Worm (Caenorhabditis elegans) whole organism, late embryonic: ENCODE measurements around the gene pbo-6.

Source experiments
- C08G9.2 ChIP-seq: sonication (generic microtip); optimal IDR thresholded peaks from 2 replicates; lab custom pipeline; 2016; ENCODE audit warnings: mild to moderate bottlenecking, missing genetic modification characterization, moderate library complexity, missing compliant biosample characterization
- C38D4.7 ChIP-seq: fragments of 200-800 bp; sonication (Bioruptor generic); optimal IDR thresholded peaks from 2 replicates; lab custom pipeline; 2018; ENCODE audit warnings: mild to moderate bottlenecking, missing genetic modification characterization, moderate library complexity, missing compliant biosample characterization
- Y22D7AL.16 ChIP-seq: sonication (generic microtip); optimal IDR thresholded peaks from 2 replicates; lab custom pipeline; 2016; ENCODE audit warnings: missing genetic modification characterization, missing compliant biosample characterization
- ahr-1 ChIP-seq: sonication (generic microtip); optimal IDR thresholded peaks from 2 replicates; lab custom pipeline; 2016; ENCODE audit warnings: missing genetic modification characterization, missing compliant biosample characterization
- ceh-19 ChIP-seq: fragments of 200-800 bp; sonication (Bioruptor generic); optimal IDR thresholded peaks from 2 replicates; lab custom pipeline; 2018; ENCODE audit warnings: mild to moderate bottlenecking, missing genetic modification characterization, missing compliant biosample characterization
- ceh-22 ChIP-seq: sonication (generic microtip); optimal IDR thresholded peaks from 2 replicates; lab custom pipeline; 2017; ENCODE audit warnings: missing biosample characterization, missing genetic modification characterization
- ceh-31 ChIP-seq: sonication (generic microtip); optimal IDR thresholded peaks from 2 replicates; lab custom pipeline; 2016; ENCODE audit warnings: missing genetic modification characterization, missing compliant biosample characterization
- ceh-34 ChIP-seq: sonication (generic microtip); optimal IDR thresholded peaks from 2 replicates; lab custom pipeline; 2016; ENCODE audit warnings: mild to moderate bottlenecking, missing genetic modification characterization, missing compliant biosample characterization
- ceh-48 ChIP-seq: sonication (generic microtip); optimal IDR thresholded peaks from 2 replicates; lab custom pipeline; 2016; ENCODE audit warnings: missing genetic modification characterization, inconsistent platforms, missing compliant biosample characterization
- che-1 ChIP-seq: sonication (generic microtip); optimal IDR thresholded peaks from 2 replicates; lab custom pipeline; 2016; ENCODE audit warnings: mild to moderate bottlenecking, missing genetic modification characterization, missing compliant biosample characterization
- dmd-4 ChIP-seq: sonication (generic microtip); optimal IDR thresholded peaks from 2 replicates; lab custom pipeline; 2016; ENCODE audit warnings: borderline replicate concordance, missing genetic modification characterization, missing compliant biosample characterization
- dve-1 ChIP-seq: sonication (generic microtip); optimal IDR thresholded peaks from 2 replicates; lab custom pipeline; 2017; ENCODE audit warnings: antibody characterized with exemption, mild to moderate bottlenecking, missing genetic modification characterization, missing compliant biosample characterization
- elt-2 ChIP-seq: sonication (generic microtip); optimal IDR thresholded peaks from 2 replicates; lab custom pipeline; 2016; ENCODE audit warnings: missing genetic modification reagents, missing genetic modification characterization, missing compliant biosample characterization
- fax-1 ChIP-seq: sonication (generic microtip); optimal IDR thresholded peaks from 2 replicates; lab custom pipeline; 2016; ENCODE audit warnings: missing genotype, missing genetic modification characterization, missing compliant biosample characterization
- gmeb-2 ChIP-seq: sonication (generic microtip); optimal IDR thresholded peaks from 2 replicates; lab custom pipeline; 2016; ENCODE audit warnings: missing genetic modification characterization, inconsistent platforms, missing compliant biosample characterization
- hlh-6 ChIP-seq: sonication (generic microtip); optimal IDR thresholded peaks from 2 replicates; lab custom pipeline; 2016; ENCODE audit warnings: missing genotype, missing genetic modification characterization, missing compliant biosample characterization
- hlh-8 ChIP-seq: sonication (generic microtip); optimal IDR thresholded peaks from 2 replicates; lab custom pipeline; 2016; ENCODE audit warnings: missing genotype, missing genetic modification characterization, missing compliant biosample characterization
- madf-2 ChIP-seq: sonication (generic microtip); optimal IDR thresholded peaks from 2 replicates; lab custom pipeline; 2017; ENCODE audit warnings: missing genetic modification characterization, missing compliant biosample characterization
- nfya-1 ChIP-seq: sonication (generic microtip); optimal IDR thresholded peaks from 2 replicates; lab custom pipeline; 2017; ENCODE audit warnings: missing genetic modification characterization, mild to moderate bottlenecking, missing compliant biosample characterization, antibody characterized with exemption, moderate library complexity
- nhr-11 ChIP-seq: fragments of 150-350 bp; optimal IDR thresholded peaks from 2 replicates; lab custom pipeline; 2014; ENCODE audit warnings: missing biosample characterization, missing genetic modification characterization
- npax-4 ChIP-seq: sonication (generic microtip); optimal IDR thresholded peaks from 2 replicates; lab custom pipeline; 2016; ENCODE audit warnings: missing genetic modification characterization, missing compliant biosample characterization
- odd-2 ChIP-seq: sonication (generic microtip); optimal IDR thresholded peaks from 2 replicates; lab custom pipeline; 2017; ENCODE audit warnings: antibody characterized with exemption, mild to moderate bottlenecking, missing genetic modification characterization, missing compliant biosample characterization
- pag-3 ChIP-seq: sonication (generic microtip); optimal IDR thresholded peaks from 2 replicates; lab custom pipeline; 2016; ENCODE audit warnings: missing compliant biosample characterization, missing genetic modification characterization, borderline replicate concordance
- pat-9 ChIP-seq: fragments of 200-800 bp; sonication (Bioruptor generic); optimal IDR thresholded peaks from 2 replicates; lab custom pipeline; 2018; ENCODE audit warnings: mild to moderate bottlenecking, missing genetic modification characterization, moderate library complexity, missing compliant biosample characterization
- pha-2 ChIP-seq: sonication (generic microtip); optimal IDR thresholded peaks from 2 replicates; lab custom pipeline; 2017; ENCODE audit warnings: mild to moderate bottlenecking, missing genetic modification characterization, missing compliant biosample characterization
- pha-4 ChIP-seq: fragments of 150-350 bp; optimal IDR thresholded peaks from 2 replicates; lab custom pipeline; 2018; ENCODE audit warnings: missing biosample characterization, missing genetic modification reagents, missing genetic modification characterization
- ref-2 ChIP-seq: sonication (generic microtip); optimal IDR thresholded peaks from 2 replicates; lab custom pipeline; 2016; ENCODE audit warnings: missing genetic modification characterization, missing compliant biosample characterization
- sox-4 ChIP-seq: sonication (generic microtip); optimal IDR thresholded peaks from 2 replicates; lab custom pipeline; 2017; ENCODE audit warnings: mild to moderate bottlenecking, missing genetic modification characterization, inconsistent platforms, missing compliant biosample characterization
- syd-9 ChIP-seq: sonication (generic microtip); optimal IDR thresholded peaks from 2 replicates; lab custom pipeline; 2016; ENCODE audit warnings: mild to moderate bottlenecking, missing genetic modification characterization, moderate library complexity, missing compliant biosample characterization
- unc-42 ChIP-seq: sonication (generic microtip); optimal IDR thresholded peaks from 2 replicates; lab custom pipeline; 2016; ENCODE audit warnings: missing genotype, missing genetic modification characterization, missing compliant biosample characterization

pbo-6 gene

ce11 chrX:17464801-17465200 is 36.0 kb downstream of the pbo-6 start, which contains the start of gene slc-17.1:
slc-17.1 (minus strand) TSS chrX:17464901.
- no peak for TF ChIP-seq C38D4.7 (GFP tag; lab: Kevin White, UChicago)
- no peak for TF ChIP-seq ahr-1 (tag; lab: Kevin White, UChicago)
- peak; percentile 84 for TF ChIP-seq ceh-48 (tag; lab: Kevin White, UChicago)
- no peak for TF ChIP-seq ceh-31
- TF ChIP-seq hlh-8 (tag; lab: Kevin White, UChicago): no peak
- TF ChIP-seq hlh-6 (tag; lab: Kevin White, UChicago): no peak
- peak; percentile 37 for TF ChIP-seq ref-2
- TF ChIP-seq, all 69 proteins: peak for 2

DNA sequence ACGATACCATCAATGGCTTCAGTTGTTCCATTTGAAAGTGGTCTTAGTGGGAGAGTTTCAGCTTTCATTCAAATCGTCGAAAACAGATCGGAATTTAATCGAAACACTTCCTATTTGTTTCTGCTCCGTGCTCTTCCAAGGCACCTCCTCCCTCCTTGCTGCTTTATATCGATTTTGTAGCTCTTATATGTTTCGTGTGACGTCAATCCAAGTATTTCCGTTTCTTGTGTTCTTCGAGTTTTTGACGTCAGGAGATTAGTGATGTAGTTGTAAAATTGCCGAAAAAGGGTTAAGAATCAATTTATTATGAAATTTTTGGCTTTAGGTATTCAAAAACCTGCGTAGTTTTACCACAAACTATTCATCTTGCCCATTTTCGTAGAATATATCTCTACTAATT is 37.8 kb downstream of the pbo-6 start, which contains the start of gene ZK54.3:
TSS of gene ZK54.3 (minus strand) at position 391 of the 400 bp plus-strand sequence.
- TF ChIP-seq ceh-34 (tag; lab: Kevin White, UChicago): no peak
- TF ChIP-seq ceh-48 (tag; lab: Kevin White, UChicago): peak; percentile 53
- TF ChIP-seq, all 69 proteins: peak for 1

ce11 chrX:17468483-17468882 is 39.6 kb downstream of the pbo-6 start:
- TF ChIP-seq ceh-19: no peak
- TF ChIP-seq fax-1 (tag; lab: Kevin White, UChicago): no peak
- no peak for TF ChIP-seq Y22D7AL.16
- TF ChIP-seq nhr-11 (tag; lab: Kevin White, UChicago): no peak
- TF ChIP-seq C08G9.2: no peak
- no peak for TF ChIP-seq sox-4 (tag; lab: Kevin White, UChicago)
- no peak for TF ChIP-seq dmd-4 (tag; lab: Kevin White, UChicago)
- TF ChIP-seq pha-4 (tag; lab: Kevin White, UChicago): no peak
- no peak for TF ChIP-seq C38D4.7 (GFP tag; lab: Kevin White, UChicago)
- TF ChIP-seq dve-1 (tag; lab: Kevin White, UChicago): no peak
- no peak for TF ChIP-seq unc-42 (tag; lab: Kevin White, UChicago)
- TF ChIP-seq syd-9 (tag; lab: Kevin White, UChicago): no peak
- TF ChIP-seq ceh-34 (tag; lab: Kevin White, UChicago): no peak
- TF ChIP-seq pat-9: no peak
- TF ChIP-seq odd-2 (tag; lab: Kevin White, UChicago): no peak
- TF ChIP-seq ceh-22: no peak

ce11 chrX:17471703-17472102 is 42.9 kb downstream of the pbo-6 start:
- TF ChIP-seq elt-2 (tag; lab: Kevin White, UChicago) (peak; percentile 73), pha-2 (tag; lab: Kevin White, UChicago) (no peak), pag-3 (tag; lab: Kevin White, UChicago) (no peak), madf-2 (tag; lab: Kevin White, UChicago) (no peak), pat-9 (no peak), syd-9 (tag; lab: Kevin White, UChicago) (no peak)
- TF ChIP-seq, all 69 proteins: peak for 1

ce11 chrX:17472917-17473316 is 44.1 kb downstream of the pbo-6 start:
- TF ChIP-seq npax-4 (tag; lab: Kevin White, UChicago) (no peak), gmeb-2 (tag; lab: Kevin White, UChicago) (no peak), che-1 (tag; lab: Kevin White, UChicago) (no peak), unc-42 (tag; lab: Kevin White, UChicago) (no peak)

- peak; percentile 3 for TF ChIP-seq elt-2 (tag; lab: Kevin White, UChicago)
- no peak for TF ChIP-seq nfya-1 (tag; lab: Kevin White, UChicago)
Observed at ce11 chrX:17474521-17475170, 45.8 kb downstream of the pbo-6 start, which contains the start of gene tps-1. tps-1 (minus strand) TSS chrX:17474534.
